Fruit fly (Drosophila melanogaster): ENCODE measurements around the gene CG43218.

Gene CG43218

dm6 chr3L:21257731-21258130 lies at the start of gene CG43218:
CG43218 (plus strand) TSS chr3L:21258020.
- no peak for TF ChIP-seq CG17801 (GFP tag; optimal IDR thresholded peaks at IDR 0.05; ENCODE audit: partially characterized antibody)

DNA sequence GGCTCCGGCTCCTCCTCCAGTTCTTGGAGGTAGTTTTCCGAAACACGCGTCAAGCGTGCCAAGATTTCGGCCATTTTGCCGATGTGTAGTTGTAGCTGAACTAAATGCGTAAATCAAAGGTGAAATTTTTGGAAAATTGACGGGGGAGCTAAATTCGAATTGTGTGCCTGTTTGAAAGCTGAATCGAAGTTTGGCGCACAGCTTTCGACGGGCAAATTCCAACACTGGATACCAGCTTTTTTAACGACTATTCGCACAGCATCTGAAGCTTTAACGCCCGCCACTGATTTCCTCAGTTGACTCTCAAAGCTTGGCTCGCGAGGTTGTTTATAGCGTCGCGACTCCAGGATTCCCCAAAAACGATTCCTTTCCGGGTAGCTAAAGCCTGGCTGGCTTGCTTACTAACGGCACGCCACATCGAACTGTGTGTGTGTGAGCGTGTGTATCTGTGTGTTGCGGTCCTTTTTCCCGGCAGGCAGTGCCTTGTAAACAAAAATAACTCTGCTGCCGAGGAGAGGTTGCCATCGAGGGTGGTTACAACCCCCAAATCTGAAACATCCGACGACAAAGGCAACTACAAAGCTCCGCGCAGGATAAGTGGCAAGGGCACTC lies 47.8 kb upstream of the CG43218 start, which contains the start of the genes CG10510 and CG10508:
Gene CG10510 (minus strand): TSS at position 164 of the 612 bp plus-strand sequence.
Gene CG10508 (plus strand): TSS at position 295 of the 612 bp plus-strand sequence.
- TF ChIP-seq CG17801 (GFP tag; optimal IDR thresholded peaks at IDR 0.05; ENCODE audit: partially characterized antibody): no peak

DNA sequence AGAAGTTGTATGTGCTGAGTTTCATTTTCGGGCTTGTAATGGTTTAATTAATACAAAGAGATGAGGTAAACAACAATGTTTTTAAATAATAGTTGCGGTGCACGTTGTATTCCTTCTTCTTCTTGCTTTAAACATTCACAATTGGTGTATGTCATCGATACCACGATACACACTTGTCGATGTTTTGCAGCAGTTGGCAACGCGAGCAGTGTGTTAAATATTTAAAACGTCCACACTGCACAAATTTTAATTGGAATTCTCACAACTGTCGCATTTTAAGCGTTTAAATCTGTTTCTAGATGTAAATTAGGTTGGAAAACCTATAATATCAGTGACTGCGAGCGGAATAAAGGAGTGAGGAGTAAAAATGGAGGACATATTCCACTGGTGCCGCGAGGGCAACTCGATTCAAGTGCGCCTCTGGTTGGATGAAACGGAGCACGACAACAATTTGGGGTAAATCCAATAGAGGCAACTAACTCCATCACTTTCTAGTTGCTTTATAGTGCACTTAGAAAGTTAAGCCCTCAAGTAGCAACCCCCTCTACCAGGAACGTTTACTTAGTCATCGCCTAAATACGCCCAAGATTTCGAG lies 41.0 kb upstream of the CG43218 start, which contains the start of the genes Trmt112 and Ilk:
Gene Trmt112 (minus strand): TSS at position 143 of the 595 bp plus-strand sequence.
Gene Ilk (plus strand): TSS at position 205 of the 595 bp plus-strand sequence.
- TF ChIP-seq CG17801 (GFP tag; optimal IDR thresholded peaks at IDR 0.05; ENCODE audit: partially characterized antibody): no peak

dm6 chr3L:21219160-21219559 lies 38.7 kb upstream of the CG43218 start:
- TF ChIP-seq CG17801 (GFP tag; optimal IDR thresholded peaks at IDR 0.05; ENCODE audit: partially characterized antibody): no peak

- TF ChIP-seq CG17801 (GFP tag; optimal IDR thresholded peaks at IDR 0.05; ENCODE audit: partially characterized antibody): no peak
Measured at dm6 chr3L:21220100-21220499, 37.7 kb upstream of the CG43218 start, which contains the start of gene CG43219. CG43219 (plus strand) TSS chr3L:21220400.

DNA sequence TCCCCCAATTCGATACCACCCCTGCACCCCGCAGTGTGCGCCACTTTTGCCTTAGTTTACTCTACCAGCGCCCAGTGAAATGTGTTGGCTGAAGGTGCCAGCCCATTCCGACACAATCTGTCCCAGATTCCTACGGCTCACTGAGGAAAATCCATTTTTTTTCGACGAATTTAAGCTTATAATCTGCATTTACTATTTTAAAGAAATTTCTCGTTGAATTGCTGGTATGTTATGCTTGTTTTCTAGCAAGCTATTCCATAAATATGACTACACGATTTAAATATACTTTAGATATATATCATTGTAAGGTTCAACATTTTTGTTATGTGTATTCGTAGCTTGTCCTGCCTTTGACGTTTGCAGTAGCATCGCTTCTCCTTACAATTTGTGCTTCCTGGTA lies 34.6 kb upstream of the CG43218 start:
- no peak for TF ChIP-seq CG17801 (GFP tag; optimal IDR thresholded peaks at IDR 0.05; ENCODE audit: partially characterized antibody)

- no peak for TF ChIP-seq CG17801 (GFP tag; optimal IDR thresholded peaks at IDR 0.05; ENCODE audit: partially characterized antibody)
Measured at dm6 chr3L:21224274-21224673, 33.5 kb upstream of the CG43218 start.

DNA sequence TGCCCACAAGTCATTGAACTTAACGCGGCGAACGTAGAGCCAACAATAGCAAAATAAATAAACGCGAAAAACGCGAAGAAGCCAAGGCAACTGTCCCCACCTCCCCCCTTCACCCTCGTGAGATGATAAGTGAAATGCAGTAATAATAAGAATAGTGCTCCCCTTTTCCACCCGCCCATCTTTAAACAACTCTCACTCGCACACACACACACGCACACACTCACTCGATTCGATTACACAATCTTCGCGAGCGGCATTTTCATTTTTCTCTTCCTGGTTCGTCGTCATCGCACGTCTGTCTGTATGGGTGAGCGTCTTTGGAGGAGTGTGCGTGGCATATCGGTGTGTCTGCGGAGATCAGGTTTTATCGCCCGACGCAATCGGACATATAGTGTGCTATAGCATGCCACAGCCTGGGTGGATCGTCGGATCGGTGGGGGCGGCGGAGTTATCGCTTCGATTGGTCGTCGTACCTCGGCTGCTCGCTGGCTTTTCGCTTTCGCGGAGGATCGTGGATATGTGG lies 33.1 kb upstream of the CG43218 start:
- no peak for TF ChIP-seq CG17801 (GFP tag; optimal IDR thresholded peaks at IDR 0.05; ENCODE audit: partially characterized antibody)

dm6 chr3L:21225642-21226041 lies 32.2 kb upstream of the CG43218 start:
- TF ChIP-seq CG17801 (GFP tag; optimal IDR thresholded peaks at IDR 0.05; ENCODE audit: partially characterized antibody): no peak

DNA sequence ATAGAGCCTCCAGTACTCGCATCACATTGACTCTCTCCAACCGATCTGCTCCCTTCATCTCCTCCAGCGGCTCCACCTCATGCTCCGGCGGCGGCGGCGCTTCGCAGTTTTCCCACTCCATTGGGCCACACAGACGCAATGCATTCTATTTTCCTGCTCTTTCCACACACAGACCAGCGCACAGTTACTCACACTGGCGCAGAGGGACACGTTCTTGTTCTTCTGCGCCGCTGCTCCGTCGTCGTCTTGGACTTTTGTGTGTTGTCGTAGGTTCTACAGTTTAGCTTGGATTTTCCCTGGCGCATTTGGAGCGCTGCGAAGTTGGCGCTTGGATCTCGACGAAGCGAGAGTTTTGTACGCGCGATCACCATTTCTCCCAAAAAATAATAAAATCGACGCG lies 31.5 kb upstream of the CG43218 start, which contains the start of gene Eip78C:
Gene Eip78C (plus strand): TSS at position 301 of the 400 bp plus-strand sequence.
- no peak for TF ChIP-seq CG17801 (GFP tag; optimal IDR thresholded peaks at IDR 0.05; ENCODE audit: partially characterized antibody)

- no peak for TF ChIP-seq CG17801 (GFP tag; optimal IDR thresholded peaks at IDR 0.05; ENCODE audit: partially characterized antibody)
Measured at dm6 chr3L:21229764-21230163, 28.1 kb upstream of the CG43218 start.

dm6 chr3L:21230762-21231161 lies 27.1 kb upstream of the CG43218 start:
- TF ChIP-seq CG17801 (GFP tag; optimal IDR thresholded peaks at IDR 0.05; ENCODE audit: partially characterized antibody): no peak

DNA sequence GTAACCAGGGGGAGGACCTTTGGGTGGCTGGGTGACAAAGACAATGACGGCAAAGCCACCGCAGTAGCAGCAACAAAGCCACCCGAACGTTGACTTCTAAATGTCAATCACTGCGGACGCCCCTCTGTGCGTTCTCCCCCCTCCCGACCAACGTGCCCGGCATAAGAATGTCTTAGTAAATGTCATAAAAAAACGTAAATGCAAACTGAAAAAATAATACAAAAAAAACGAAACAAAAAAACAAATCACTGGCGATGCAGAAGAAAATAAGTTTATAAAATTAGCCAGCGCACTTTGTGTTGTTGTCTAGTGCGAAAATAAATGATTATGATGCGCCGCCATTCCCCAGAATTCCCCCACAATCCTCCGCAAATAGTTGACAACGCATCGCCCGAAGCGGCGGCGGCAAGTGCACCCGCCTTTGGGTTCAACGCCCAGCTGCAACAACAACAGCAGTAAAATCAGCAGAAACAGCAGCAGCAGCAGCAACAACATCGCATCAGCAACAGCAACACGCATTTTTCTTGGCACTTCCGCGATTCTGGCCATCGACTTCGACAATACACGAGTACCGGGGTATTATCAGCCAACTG lies 20.8 kb upstream of the CG43218 start:
- no peak for TF ChIP-seq CG17801 (GFP tag; optimal IDR thresholded peaks at IDR 0.05; ENCODE audit: partially characterized antibody)

dm6 chr3L:21238377-21238776 lies 19.4 kb upstream of the CG43218 start:
- no peak for TF ChIP-seq CG17801 (GFP tag; optimal IDR thresholded peaks at IDR 0.05; ENCODE audit: partially characterized antibody)

DNA sequence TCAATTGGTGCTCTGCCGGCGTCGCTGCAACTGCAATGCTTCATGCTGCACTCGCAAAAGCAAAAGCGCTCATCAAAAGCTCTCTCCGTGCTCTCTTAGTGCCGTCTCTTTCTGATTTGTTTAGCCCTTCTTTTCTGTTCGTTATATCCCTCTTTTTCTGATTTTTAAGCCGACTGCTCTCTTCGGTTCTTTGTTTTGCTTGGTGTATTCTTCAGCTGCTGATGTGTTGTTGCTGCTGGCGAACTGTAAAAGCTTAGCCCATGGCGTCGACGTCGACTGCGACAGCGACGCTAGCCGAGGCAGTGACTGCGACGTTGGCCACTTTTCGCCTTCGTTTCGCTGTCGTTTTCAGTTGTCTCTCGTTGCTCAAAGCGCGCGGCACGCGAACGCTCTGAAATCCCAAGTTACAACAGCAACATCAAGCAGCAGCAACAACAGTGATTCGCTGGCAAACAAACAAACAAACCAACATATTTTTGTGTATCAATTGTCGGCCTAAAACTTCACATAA lies 17.8 kb upstream of the CG43218 start:
- peak; percentile 46 for TF ChIP-seq CG17801 (GFP tag; optimal IDR thresholded peaks at IDR 0.05; ENCODE audit: partially characterized antibody)

Measured in ovary, adult (tissue).